Worm (Caenorhabditis elegans) whole organism, L4 larva: Measurements from ENCODE around the gene T21B4.3.

Experiments used
- F10B5.3 ChIP-seq: sonication (generic microtip); optimal IDR thresholded peaks from 2 replicates; lab custom pipeline; 2016; ENCODE audit warnings: mild to moderate bottlenecking, missing genetic modification characterization, missing compliant biosample characterization
- F26F4.8 ChIP-seq: fragments of 200-800 bp; sonication (Bioruptor generic); conservative IDR thresholded peaks from 2 replicates; pipeline ENCODE4 v1.3.6; 2022; ENCODE audit warnings: missing genetic modification characterization, missing compliant biosample characterization
- F37D6.2 ChIP-seq: sonication (generic microtip); optimal IDR thresholded peaks from 2 replicates; lab custom pipeline; 2016; ENCODE audit warnings: mild to moderate bottlenecking, missing genetic modification characterization, missing compliant biosample characterization
- R02D3.7 ChIP-seq: fragments of 150-350 bp; sonication (generic microtip); optimal IDR thresholded peaks from 3 replicates; lab custom pipeline; 2014; ENCODE audit warnings: missing biosample characterization, missing genetic modification characterization
- T20F7.1 ChIP-seq: fragments of 200-800 bp; sonication (Bioruptor generic); optimal IDR thresholded peaks from 2 replicates; lab custom pipeline; 2018; ENCODE audit warnings: mild to moderate bottlenecking, missing genetic modification characterization, missing compliant biosample characterization
- T26A8.4 ChIP-seq: fragments of 200-800 bp; sonication (Bioruptor generic); IDR thresholded peaks from 2 replicates; pipeline ENCODE4 v1.3.6; 2022; ENCODE audit warnings: missing genetic modification characterization, missing compliant biosample characterization
- Y5F2A.4 ChIP-seq: fragments of 200-800 bp; sonication (Bioruptor generic); optimal IDR thresholded peaks from 2 replicates; lab custom pipeline; 2018; ENCODE audit warnings: mild to moderate bottlenecking, missing genetic modification characterization, missing compliant biosample characterization
- Y75B8A.6 ChIP-seq: fragments of 200-800 bp; sonication (Bioruptor generic); IDR thresholded peaks from 2 replicates; pipeline ENCODE4 v1.3.6; 2022; ENCODE audit warnings: missing genetic modification reagents, missing genetic modification characterization, missing compliant biosample characterization
- ZK337.2 ChIP-seq: fragments of 200-800 bp; sonication (Bioruptor generic); IDR thresholded peaks from 2 replicates; pipeline ENCODE4 v1.3.6; 2022; ENCODE audit warnings: missing genetic modification reagents, missing genetic modification characterization, missing compliant biosample characterization
- ZK546.5 ChIP-seq, 2 experiments: sonication (generic microtip); optimal IDR thresholded peaks; 2 replicates each; lab custom pipeline; 2017; ENCODE audit warnings: missing biosample characterization in 2 of 2, missing genetic modification characterization in 2 of 2
- ama-1 ChIP-seq: fragments of 150-350 bp; optimal IDR thresholded peaks from 2 replicates; lab custom pipeline; 2014; ENCODE audit warnings: inconsistent platforms, mixed read lengths
- arid-1 ChIP-seq: fragments of 200-800 bp; sonication (Bioruptor generic); conservative IDR thresholded peaks from 2 replicates; pipeline ENCODE4 v1.3.6; 2022; ENCODE audit warnings: missing genetic modification reagents, missing genetic modification characterization, missing compliant biosample characterization
- ceh-28 ChIP-seq: fragments of 150-350 bp; optimal IDR thresholded peaks from 2 replicates; lab custom pipeline; 2014; ENCODE audit warnings: missing biosample characterization, missing genetic modification reagents, missing genetic modification characterization
- ceh-44 ChIP-seq: fragments of 200-800 bp; sonication (Bioruptor generic); IDR thresholded peaks from 2 replicates; pipeline ENCODE4 v1.3.6; 2022; ENCODE audit warnings: missing genetic modification reagents, missing genetic modification characterization, missing compliant biosample characterization
- ceh-62 ChIP-seq: sonication (generic microtip); optimal IDR thresholded peaks from 2 replicates; lab custom pipeline; 2017; ENCODE audit warnings: missing biosample characterization, missing genetic modification characterization
- ceh-82 ChIP-seq: sonication (generic microtip); optimal IDR thresholded peaks from 2 replicates; lab custom pipeline; 2017; ENCODE audit warnings: missing biosample characterization, missing genetic modification characterization
- ctbp-1 ChIP-seq: fragments of 200-800 bp; sonication (Bioruptor generic); IDR thresholded peaks from 2 replicates; pipeline ENCODE4 v1.3.6; 2022; ENCODE audit warnings: missing genetic modification reagents, missing genetic modification characterization, missing compliant biosample characterization
- dmd-6 ChIP-seq: fragments of 200-800 bp; sonication (Bioruptor generic); IDR thresholded peaks from 2 replicates; pipeline ENCODE4 v1.3.6; 2022; ENCODE audit warnings: missing genetic modification reagents, missing genetic modification characterization, missing compliant biosample characterization
- dpl-1 ChIP-seq: fragments of 150-350 bp; optimal IDR thresholded peaks from 2 replicates; lab custom pipeline; 2014; ENCODE audit warnings: missing biosample characterization, missing genetic modification reagents, missing genetic modification characterization
- dve-1 ChIP-seq: sonication (generic microtip); optimal IDR thresholded peaks from 2 replicates; lab custom pipeline; 2017; ENCODE audit warnings: antibody characterized with exemption, mild to moderate bottlenecking, missing genetic modification characterization, missing compliant biosample characterization; ENCODE audit not compliant: insufficient read depth
- egl-27 ChIP-seq: sonication (generic microtip); optimal IDR thresholded peaks from 3 replicates; lab custom pipeline; 2017; ENCODE audit warnings: missing biosample characterization, missing genetic modification reagents, missing genetic modification characterization
- egl-43 ChIP-seq: fragments of 200-800 bp; sonication (Bioruptor generic); IDR thresholded peaks from 2 replicates; pipeline ENCODE4 v1.3.6; 2022; ENCODE audit warnings: missing genetic modification reagents, missing genetic modification characterization, missing compliant biosample characterization
- fos-1 ChIP-seq: fragments of 150-350 bp; optimal IDR thresholded peaks from 2 replicates; lab custom pipeline; 2014; ENCODE audit warnings: missing biosample characterization, missing genetic modification characterization
- hlh-30 ChIP-seq: sonication (generic microtip); optimal IDR thresholded peaks from 2 replicates; lab custom pipeline; 2017; ENCODE audit warnings: antibody characterized with exemption, mild to moderate bottlenecking, missing genetic modification characterization, missing compliant biosample characterization; ENCODE audit not compliant: insufficient read depth
- jun-1 ChIP-seq: fragments of 150-350 bp; optimal IDR thresholded peaks from 2 replicates; lab custom pipeline; 2014; ENCODE audit warnings: missing biosample characterization, missing genetic modification reagents, missing genetic modification characterization
- lim-7 ChIP-seq: fragments of 200-800 bp; sonication (Bioruptor generic); IDR thresholded peaks from 2 replicates; pipeline ENCODE4 v1.3.6; 2022; ENCODE audit warnings: missing genetic modification characterization, missing compliant biosample characterization
- lin-1 ChIP-seq: fragments of 200-800 bp; sonication (Bioruptor generic); IDR thresholded peaks from 2 replicates; pipeline ENCODE4 v1.3.6; 2022; ENCODE audit warnings: missing genetic modification reagents, missing genetic modification characterization, missing compliant biosample characterization
- lin-13 ChIP-seq: fragments of 150-350 bp; optimal IDR thresholded peaks from 2 replicates; lab custom pipeline; 2014; ENCODE audit warnings: missing biosample characterization, missing genetic modification reagents, missing genetic modification characterization
- lin-29 ChIP-seq: fragments of 200-800 bp; sonication (Bioruptor generic); IDR thresholded peaks from 2 replicates; pipeline ENCODE4 v1.3.6; 2022; ENCODE audit warnings: missing genetic modification reagents, missing genetic modification characterization, missing compliant biosample characterization
- lir-3 ChIP-seq: sonication (generic microtip); optimal IDR thresholded peaks from 2 replicates; lab custom pipeline; 2016; ENCODE audit warnings: mild to moderate bottlenecking, missing genetic modification characterization, missing compliant biosample characterization
- lsy-2 ChIP-seq, 2 experiments: fragments of 150-350 bp in 1 of 2; sonication (generic microtip) in 1 of 2; optimal IDR thresholded peaks; 2 replicates each; lab custom pipeline; 2014 to 2017; ENCODE audit warnings: missing biosample characterization in 2 of 2, missing genetic modification characterization in 2 of 2
- madf-5 ChIP-seq, 2 experiments: fragments of 200-800 bp; sonication (Bioruptor generic); IDR thresholded peaks; 2 replicates each; pipeline ENCODE4 v1.3.6; 2022; ENCODE audit warnings: missing compliant biosample characterization in 2 of 2, missing genetic modification characterization in 2 of 2
- nhr-237 ChIP-seq: sonication (generic microtip); optimal IDR thresholded peaks from 2 replicates; lab custom pipeline; 2017; ENCODE audit warnings: missing biosample characterization, missing genetic modification characterization
- nhr-41 ChIP-seq: fragments of 200-800 bp; sonication (Bioruptor generic); IDR thresholded peaks from 2 replicates; pipeline ENCODE4 v1.3.6; 2022; ENCODE audit warnings: missing genetic modification reagents, missing genetic modification characterization, missing compliant biosample characterization
- nhr-77 ChIP-seq: fragments of 150-350 bp; optimal IDR thresholded peaks from 2 replicates; lab custom pipeline; 2014; ENCODE audit warnings: missing biosample characterization, missing genetic modification characterization
- pha-4 ChIP-seq, 2 experiments: fragments of 150-350 bp in 1 of 2; fragments of 200-800 bp in 1 of 2; sonication (Bioruptor generic) in 1 of 2; IDR thresholded peaks in 1 of 2; optimal IDR thresholded peaks in 1 of 2; 2 replicates each; pipeline versions ENCODE4 v1.3.6 to Lab custom; 2014 to 2022; ENCODE audit warnings: missing genetic modification characterization in 2 of 2, missing genetic modification reagents in 2 of 2, missing biosample characterization in 1 of 2, missing compliant biosample characterization in 1 of 2
- php-3 ChIP-seq: fragments of 200-800 bp; sonication (Bioruptor generic); IDR thresholded peaks from 2 replicates; pipeline ENCODE4 v1.3.6; 2022; ENCODE audit warnings: missing genetic modification reagents, missing genetic modification characterization, missing compliant biosample characterization
- saeg-2 ChIP-seq: fragments of 200-800 bp; sonication (Bioruptor generic); IDR thresholded peaks from 2 replicates; pipeline ENCODE4 v1.3.6; 2022; ENCODE audit warnings: missing genetic modification reagents, missing genetic modification characterization, missing compliant biosample characterization
- sdz-12 ChIP-seq: fragments of 200-800 bp; sonication (Bioruptor generic); optimal IDR thresholded peaks from 2 replicates; lab custom pipeline; 2018; ENCODE audit warnings: mild to moderate bottlenecking, missing genetic modification characterization, missing compliant biosample characterization
- set-16 ChIP-seq: fragments of 200-800 bp; sonication (Bioruptor generic); IDR thresholded peaks from 2 replicates; pipeline ENCODE4 v1.3.6; 2022; ENCODE audit warnings: missing genetic modification reagents, missing genetic modification characterization, missing compliant biosample characterization
- spr-1 ChIP-seq: sonication (generic microtip); optimal IDR thresholded peaks from 2 replicates; lab custom pipeline; 2016; ENCODE audit warnings: mild to moderate bottlenecking, missing genetic modification characterization, missing compliant biosample characterization
- tag-97 ChIP-seq: fragments of 200-800 bp; sonication (Bioruptor generic); IDR thresholded peaks from 2 replicates; pipeline ENCODE4 v1.3.6; 2022; ENCODE audit warnings: missing genetic modification characterization, missing compliant biosample characterization
- tra-1 ChIP-seq: fragments of 200-800 bp; sonication (Bioruptor generic); IDR thresholded peaks from 2 replicates; pipeline ENCODE4 v1.3.6; 2022; ENCODE audit warnings: missing genetic modification reagents, missing genetic modification characterization, missing compliant biosample characterization
- unc-130 ChIP-seq: sonication (generic microtip); optimal IDR thresholded peaks from 2 replicates; lab custom pipeline; 2016; ENCODE audit warnings: missing genetic modification reagents, missing genetic modification characterization, missing compliant biosample characterization
- unc-39 ChIP-seq: sonication (generic microtip); optimal IDR thresholded peaks from 2 replicates; lab custom pipeline; 2017; ENCODE audit warnings: missing biosample characterization, missing genetic modification characterization
- unc-62 ChIP-seq, 3 experiments: fragments of 150-350 bp in 1 of 3; sonication (generic microtip); optimal IDR thresholded peaks in 2 of 3; peaks in 1 of 3; 1 replicate in 1 of 3; 2 replicates in 2 of 3; lab custom pipeline; 2014 to 2017; ENCODE audit warnings: missing biosample characterization in 3 of 3, missing genetic modification characterization in 3 of 3, missing genetic modification reagents in 3 of 3, missing genotype in 1 of 3
- zag-1 ChIP-seq: fragments of 150-350 bp; optimal IDR thresholded peaks from 2 replicates; lab custom pipeline; 2014; ENCODE audit warnings: missing biosample characterization, missing genetic modification characterization
- zip-11 ChIP-seq: fragments of 200-800 bp; sonication (Bioruptor generic); IDR thresholded peaks from 2 replicates; pipeline ENCODE4 v1.3.6; 2022; ENCODE audit warnings: missing genetic modification characterization, missing compliant biosample characterization
- zip-2 ChIP-seq: fragments of 150-350 bp; optimal IDR thresholded peaks from 2 replicates; lab custom pipeline; 2014; ENCODE audit warnings: missing biosample characterization, missing genetic modification characterization
- ztf-11 ChIP-seq: fragments of 150-350 bp; optimal IDR thresholded peaks from 2 replicates; lab custom pipeline; 2014; ENCODE audit warnings: missing biosample characterization, missing genetic modification characterization

Gene T21B4.3

ce11 chrII:12518809-12519344 is 22.0 kb upstream of the T21B4.3 start, which contains the start of gene srh-70 (continued):
- TF ChIP-seq ceh-44 (GFP tag; lab: Robert Waterston, UW) (no peak), Y5F2A.4 (no peak), saeg-2 (GFP tag; lab: Robert Waterston, UW) (peak; percentile 82; the same call in 1 of the 2 replicates), fos-1 (tag; lab: Kevin White, UChicago) (peak; percentile 15), tag-97 (no peak), lin-13 (GFP tag; lab: Kevin White, UChicago) (no peak), set-16 (GFP tag; lab: Robert Waterston, UW) (peak; percentile 69), zip-2 (no peak), tra-1 (GFP tag; lab: Robert Waterston, UW) (peak; percentile 91), zag-1 (tag; lab: Kevin White, UChicago) (no peak), unc-130 (GFP tag; lab: Kevin White, UChicago) (no peak), sdz-12 (GFP tag; lab: Kevin White, UChicago) (no peak), dpl-1 (GFP tag; lab: Kevin White, UChicago) (no peak), unc-62 (GFP tag; optimal IDR thresholded peaks at IDR 0.05 in 1 of 2; lab: Kevin White, UChicago) (peak; percentile 69 to 97), unc-62 (tag; optimal IDR thresholded peaks at IDR 0.05; lab: Kevin White, UChicago) (no peak), F10B5.3 (no peak), F37D6.2 (tag; lab: Kevin White, UChicago) (no peak), jun-1 (tag; lab: Kevin White, UChicago) (peak; percentile 2), lir-3 (tag; lab: Kevin White, UChicago) (no peak), nhr-77 (tag; lab: Kevin White, UChicago) (peak; percentile 86), ceh-82 (no peak), ama-1 (lab: Kevin White, UChicago) (peak; percentile 74), T20F7.1 (GFP tag; lab: Kevin White, UChicago) (peak; percentile 71), madf-5 (GFP tag; IDR thresholded peaks at IDR 0.05; lab: Robert Waterston, UW) (no peak), lin-29 (GFP tag; lab: Robert Waterston, UW) (no peak), F26F4.8 (GFP tag; lab: Robert Waterston, UW) (no peak), lsy-2 (tag; optimal IDR thresholded peaks at IDR 0.05; lab: Kevin White, UChicago) (no peak), pha-4 (GFP tag; IDR thresholded peaks at IDR 0.05; lab: Robert Waterston, UW) (peak; percentile 71; the same call in 1 of the 2 replicates), pha-4 (tag; optimal IDR thresholded peaks at IDR 0.05; lab: Kevin White, UChicago) (no peak), T26A8.4 (peak; percentile 64), arid-1 (no peak), Y75B8A.6 (GFP tag; lab: Robert Waterston, UW) (peak; percentile 87; the same call in 1 of the 2 replicates), nhr-41 (no peak), spr-1 (peak; percentile 36), lin-1 (GFP tag; lab: Robert Waterston, UW) (peak; percentile 49; the same call in 1 of the 2 replicates), ZK337.2 (GFP tag; lab: Robert Waterston, UW) (no peak), php-3 (GFP tag; lab: Robert Waterston, UW) (peak; percentile 95), dmd-6 (GFP tag; lab: Robert Waterston, UW) (peak; percentile 98), egl-43 (0 out of 2 replicates have a peak, but pooled peaks have one; percentile 46), dve-1 (tag; lab: Kevin White, UChicago) (peak; percentile 95), unc-39 (tag; lab: Kevin White, UChicago) (no peak), egl-27 (tag; lab: Kevin White, UChicago) (no peak), R02D3.7 (tag; lab: Kevin White, UChicago) (no peak), lim-7 (GFP tag; lab: Robert Waterston, UW) (0 out of 2 replicates have a peak, but pooled peaks have one; percentile 26), hlh-30 (tag; lab: Kevin White, UChicago) (peak; percentile 55), ZK546.5 (tag; optimal IDR thresholded peaks at IDR 0.05; lab: Kevin White, UChicago) (no peak), zip-11 (GFP tag; lab: Robert Waterston, UW) (no peak), ceh-62 (tag; lab: Kevin White, UChicago) (no peak), nhr-237 (tag; lab: Kevin White, UChicago) (no peak), ceh-28 (no peak), ctbp-1 (GFP tag; lab: Robert Waterston, UW) (peak; percentile 44; the same call in 1 of the 2 replicates), ztf-11 (no peak)
